Fruit fly (Drosophila melanogaster): ENCODE data around the gene org-1.

DNA sequence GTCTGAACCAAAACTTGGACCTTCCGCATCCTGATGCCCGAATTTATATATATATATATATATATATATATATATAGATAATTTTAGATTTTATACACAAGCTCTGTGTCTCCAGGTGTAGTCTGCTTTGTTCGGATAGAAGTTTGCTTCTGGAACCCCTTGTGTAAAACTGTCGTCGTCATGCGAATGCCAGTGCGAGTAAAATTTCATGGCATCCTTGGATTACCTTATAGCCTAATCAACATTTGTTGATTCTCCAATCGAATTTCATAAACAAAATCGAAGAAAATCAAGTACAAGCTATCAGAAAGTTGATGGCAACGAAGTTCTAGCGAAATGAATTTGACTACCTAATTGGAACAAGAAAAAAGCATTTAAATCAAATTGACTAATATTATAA, 2.7 kb upstream of the org-1 start, which contains the start of gene CG32713:
- TF ChIP-seq Ets98B (GFP tag; IDR thresholded peaks at IDR 0.05) = no peak
- TF ChIP-seq CG34367 (tag; optimal IDR thresholded peaks at IDR 0.05) = no peak
- no peak for TF ChIP-seq CG15710 (tag; optimal IDR thresholded peaks at IDR 0.05)
- TF ChIP-seq EcR (GFP tag; optimal IDR thresholded peaks at IDR 0.05) = no peak
- TF ChIP-seq CG9948 (tag; optimal IDR thresholded peaks at IDR 0.05) = no peak
- no peak for TF ChIP-seq Snoo (tag; optimal IDR thresholded peaks at IDR 0.05)
- no peak for TF ChIP-seq CG17806 (tag; optimal IDR thresholded peaks at IDR 0.05)
